Fruit fly (Drosophila melanogaster) whole organism, embryonic: Measurements from ENCODE around the gene CG43085.

ENCODE experiments used
- Antp ChIP-seq: fragments of 200-800 bp; sonication (Bioruptor generic); optimal IDR thresholded peaks from 3 replicates; lab custom pipeline; 2016; ENCODE audit warnings: missing biosample characterization, missing genetic modification characterization
- Atf-2 ChIP-seq: fragments of 200-800 bp; sonication (Bioruptor generic); optimal IDR thresholded peaks from 2 replicates; lab custom pipeline; 2016; ENCODE audit warnings: missing biosample characterization, missing genetic modification characterization
- Awh ChIP-seq: fragments of 200-800 bp; sonication (Bioruptor generic); IDR thresholded peaks from 2 replicates; pipeline ENCODE4, ENCODE4 v1.3.6; 2022; ENCODE audit warnings: missing biosample characterization, missing genetic modification characterization
- B-H2 ChIP-seq: fragments of 200-800 bp; sonication (Bioruptor generic); optimal IDR thresholded peaks from 2 replicates; lab custom pipeline; 2018; ENCODE audit warnings: missing biosample characterization, mild to moderate bottlenecking, missing genetic modification characterization
- CG10209 ChIP-seq: fragments of 200-800 bp; sonication (Bioruptor generic); optimal IDR thresholded peaks from 3 replicates; lab custom pipeline; 2017; ENCODE audit warnings: missing biosample characterization, mild to moderate bottlenecking, missing genetic modification characterization, missing genetic modification reagents
- CG11560 ChIP-seq: fragments of 200-800 bp; sonication (Bioruptor generic); IDR thresholded peaks from 3 replicates; pipeline ENCODE4 v1.3.6; 2022; ENCODE audit warnings: missing biosample characterization, missing genetic modification characterization
- CG12104 ChIP-seq: fragments of 200-800 bp; sonication (Bioruptor generic); optimal IDR thresholded peaks from 3 replicates; lab custom pipeline; 2016; ENCODE audit warnings: missing biosample characterization, missing genetic modification characterization
- CG12659 ChIP-seq: fragments of 200-800 bp; sonication (Bioruptor generic); optimal IDR thresholded peaks from 3 replicates; lab custom pipeline; 2017; ENCODE audit warnings: mild to moderate bottlenecking, missing biosample characterization, missing genetic modification reagents, missing genetic modification characterization
- CG12942 ChIP-seq: fragments of 200-800 bp; sonication (Bioruptor generic); optimal IDR thresholded peaks from 3 replicates; lab custom pipeline; 2016; ENCODE audit warnings: missing biosample characterization, missing genetic modification characterization
- CG13424 ChIP-seq: fragments of 200-800 bp; sonication (Bioruptor generic); optimal IDR thresholded peaks from 2 replicates; lab custom pipeline; 2019; ENCODE audit warnings: missing biosample characterization, mild to moderate bottlenecking, missing genetic modification characterization, moderate library complexity
- CG14050 ChIP-seq: fragments of 200-800 bp; sonication (Bioruptor generic); IDR thresholded peaks from 3 replicates; pipeline ENCODE4 v1.3.6; 2022; ENCODE audit warnings: missing biosample characterization, missing genetic modification characterization
- CG15269 ChIP-seq: fragments of 200-800 bp; sonication (Bioruptor generic); optimal IDR thresholded peaks from 2 replicates; lab custom pipeline; 2018; ENCODE audit warnings: missing biosample characterization, mild to moderate bottlenecking, missing genetic modification characterization, moderate library complexity
- CG16863 ChIP-seq: fragments of 200-800 bp; sonication (Bioruptor generic); optimal IDR thresholded peaks from 3 replicates; lab custom pipeline; 2016; ENCODE audit warnings: missing biosample characterization, missing genetic modification characterization
- CG17568 ChIP-seq: fragments of 200-800 bp; sonication (Bioruptor generic); optimal IDR thresholded peaks from 2 replicates; lab custom pipeline; 2018; ENCODE audit warnings: missing biosample characterization, mild to moderate bottlenecking, missing genetic modification characterization, moderate library complexity
- CG31441 ChIP-seq: fragments of 200-800 bp; sonication (Bioruptor generic); IDR thresholded peaks from 2 replicates; pipeline ENCODE4 v1.3.6; 2022; ENCODE audit warnings: missing biosample characterization, missing genetic modification characterization
- CG32532 ChIP-seq: fragments of 200-800 bp; sonication (Bioruptor generic); IDR thresholded peaks from 2 replicates; pipeline ENCODE4 v1.3.6; 2022; ENCODE audit warnings: missing biosample characterization, missing genetic modification characterization
- CG32767 ChIP-seq: fragments of 200-800 bp; sonication (Bioruptor generic); IDR thresholded peaks from 2 replicates; pipeline ENCODE4 v1.3.6; 2022; ENCODE audit warnings: missing biosample characterization, missing genetic modification characterization
- CG4730 ChIP-seq: fragments of 200-800 bp; sonication (Bioruptor generic); IDR thresholded peaks from 2 replicates; pipeline ENCODE4 v1.3.6; 2022; ENCODE audit warnings: missing biosample characterization, missing genetic modification characterization
- CG5245 ChIP-seq: fragments of 200-800 bp; sonication (Bioruptor generic); optimal IDR thresholded peaks from 3 replicates; lab custom pipeline; 2016; ENCODE audit warnings: missing biosample characterization, missing genetic modification characterization
- CG6254 ChIP-seq: fragments of 200-800 bp; sonication (Bioruptor generic); optimal IDR thresholded peaks from 3 replicates; lab custom pipeline; 2017; ENCODE audit warnings: mild to moderate bottlenecking, missing biosample characterization, missing genetic modification reagents, missing genetic modification characterization
- CG6765 ChIP-seq: fragments of 200-800 bp; sonication (Bioruptor generic); optimal IDR thresholded peaks from 3 replicates; lab custom pipeline; 2017; ENCODE audit warnings: missing biosample characterization, mild to moderate bottlenecking, missing genetic modification characterization
- CG7928 ChIP-seq: fragments of 200-800 bp; sonication (Bioruptor generic); optimal IDR thresholded peaks from 2 replicates; lab custom pipeline; 2017; ENCODE audit warnings: missing biosample characterization, mild to moderate bottlenecking, missing genetic modification characterization
- CG9437 ChIP-seq: fragments of 200-800 bp; sonication (Bioruptor generic); optimal IDR thresholded peaks from 2 replicates; lab custom pipeline; 2018; ENCODE audit warnings: missing biosample characterization, mild to moderate bottlenecking, missing genetic modification characterization
- Dad ChIP-seq: fragments of 200-800 bp; sonication (Bioruptor generic); optimal IDR thresholded peaks from 3 replicates; lab custom pipeline; 2016; ENCODE audit warnings: missing biosample characterization, missing genetic modification characterization
- Dbx ChIP-seq: fragments of 200-800 bp; sonication (Bioruptor generic); IDR thresholded peaks from 3 replicates; pipeline ENCODE4 v1.3.6; 2022; ENCODE audit warnings: missing biosample characterization, missing genetic modification characterization
- Dfd ChIP-seq, 2 experiments: fragments of >200 bp; optimal IDR thresholded peaks; 2 replicates each; lab custom pipeline; 2017; ENCODE audit warnings: missing biosample characterization in 2 of 2, missing genetic modification characterization in 2 of 2
- Doc2 ChIP-seq: fragments of 200-800 bp; sonication (Bioruptor generic); IDR thresholded peaks from 2 replicates; pipeline ENCODE4 v1.3.6; 2022; ENCODE audit warnings: missing biosample characterization, missing genetic modification characterization
- Fer3 ChIP-seq: fragments of 200-800 bp; sonication (Bioruptor generic); optimal IDR thresholded peaks from 2 replicates; lab custom pipeline; 2018; ENCODE audit warnings: missing biosample characterization, mild to moderate bottlenecking, missing genetic modification characterization, moderate library complexity
- HLHmδ ChIP-seq: fragments of 200-800 bp; sonication (Bioruptor generic); optimal IDR thresholded peaks from 2 replicates; lab custom pipeline; 2018; ENCODE audit warnings: missing biosample characterization, mild to moderate bottlenecking, missing genetic modification characterization, moderate library complexity
- Hey ChIP-seq: fragments of 200-800 bp; sonication (Bioruptor generic); optimal IDR thresholded peaks from 3 replicates; lab custom pipeline; 2018; ENCODE audit warnings: missing biosample characterization, mild to moderate bottlenecking, missing genetic modification characterization
- HmgZ ChIP-seq: fragments of 200-800 bp; sonication (Bioruptor generic); optimal IDR thresholded peaks from 2 replicates; lab custom pipeline; 2018; ENCODE audit warnings: missing biosample characterization, mild to moderate bottlenecking, missing genetic modification characterization
- Hr3 ChIP-seq: fragments of 200-800 bp; sonication (Bioruptor generic); optimal IDR thresholded peaks from 3 replicates; lab custom pipeline; 2016; ENCODE audit warnings: missing biosample characterization, missing genetic modification characterization
- Jarid2 ChIP-seq: fragments of 200-800 bp; sonication (Bioruptor generic); optimal IDR thresholded peaks from 3 replicates; lab custom pipeline; 2017; ENCODE audit warnings: mild to moderate bottlenecking, missing biosample characterization, missing genetic modification reagents, missing genetic modification characterization
- Mad ChIP-seq: fragments of 200-800 bp; sonication (Bioruptor generic); optimal IDR thresholded peaks from 2 replicates; lab custom pipeline; 2016; ENCODE audit warnings: missing biosample characterization, missing genetic modification characterization
- Mrtf ChIP-seq: fragments of 200-800 bp; sonication (Bioruptor generic); IDR thresholded peaks from 3 replicates; pipeline ENCODE4 v1.3.6; 2022; ENCODE audit warnings: missing biosample characterization, missing genetic modification characterization
- NFAT ChIP-seq: fragments of 200-800 bp; sonication (Bioruptor generic); IDR thresholded peaks from 2 replicates; pipeline ENCODE4 v1.3.6; 2022; ENCODE audit warnings: missing biosample characterization, missing genetic modification characterization
- Poxn ChIP-seq: fragments of 200-800 bp; sonication (Bioruptor generic); IDR thresholded peaks from 2 replicates; pipeline ENCODE4 v1.3.6; 2022; ENCODE audit warnings: missing biosample characterization, missing genetic modification characterization
- Ptx1 ChIP-seq: fragments of 200-800 bp; sonication (Bioruptor generic); IDR thresholded peaks from 2 replicates; pipeline ENCODE4 v1.3.6; 2022; ENCODE audit warnings: missing biosample characterization, missing genetic modification characterization
- Stat92E ChIP-seq, 3 experiments: fragments of >200 bp in 2 of 3; fragments of 200-800 bp in 1 of 3; sonication (Bioruptor generic) in 1 of 3; optimal IDR thresholded peaks; 2 replicates each; lab custom pipeline; 2017 to 2019; ENCODE audit warnings: missing biosample characterization in 3 of 3, missing genetic modification characterization in 3 of 3, mild to moderate bottlenecking in 1 of 3, moderate library complexity in 1 of 3
- ash1 ChIP-seq: fragments of 200-800 bp; sonication (Bioruptor generic); optimal IDR thresholded peaks from 2 replicates; lab custom pipeline; 2018; ENCODE audit warnings: missing biosample characterization, mild to moderate bottlenecking, missing genetic modification characterization
- caup ChIP-seq: fragments of 200-800 bp; sonication (Bioruptor generic); optimal IDR thresholded peaks from 3 replicates; lab custom pipeline; 2017; ENCODE audit warnings: missing biosample characterization, mild to moderate bottlenecking, missing genetic modification characterization, moderate library complexity; ENCODE audit not compliant: severe bottlenecking
- da ChIP-seq: fragments of 200-800 bp; sonication (Bioruptor generic); optimal IDR thresholded peaks from 2 replicates; lab custom pipeline; 2016; ENCODE audit warnings: missing biosample characterization, missing genetic modification characterization
- dmrt99B ChIP-seq: fragments of 200-800 bp; sonication (Bioruptor generic); optimal IDR thresholded peaks from 2 replicates; lab custom pipeline; 2018; ENCODE audit warnings: missing biosample characterization, mild to moderate bottlenecking, missing genetic modification characterization, moderate library complexity
- fru ChIP-seq: fragments of >200 bp; optimal IDR thresholded peaks from 2 replicates; lab custom pipeline; 2017
- gcm2 ChIP-seq: fragments of 200-800 bp; sonication (Bioruptor generic); optimal IDR thresholded peaks from 2 replicates; lab custom pipeline; 2016; ENCODE audit warnings: missing biosample characterization, missing genetic modification characterization
- lab ChIP-seq: fragments of 200-800 bp; sonication (Bioruptor generic); optimal IDR thresholded peaks from 3 replicates; lab custom pipeline; 2017; ENCODE audit warnings: missing biosample characterization, missing genetic modification characterization, mild to moderate bottlenecking, moderate library complexity, missing genetic modification reagents
- nau ChIP-seq: fragments of 200-800 bp; sonication (Bioruptor generic); optimal IDR thresholded peaks from 3 replicates; lab custom pipeline; 2017; ENCODE audit warnings: missing biosample characterization, mild to moderate bottlenecking, missing genetic modification characterization, missing genetic modification reagents
- nerfin-1 ChIP-seq: fragments of 200-800 bp; sonication (Bioruptor generic); optimal IDR thresholded peaks from 3 replicates; lab custom pipeline; 2019; ENCODE audit warnings: missing biosample characterization, mild to moderate bottlenecking, missing genetic modification characterization, moderate library complexity
- peb ChIP-seq: fragments of 200-800 bp; sonication (Bioruptor generic); IDR thresholded peaks from 2 replicates; pipeline ENCODE4 v1.3.6; 2022; ENCODE audit warnings: missing biosample characterization, missing genetic modification characterization
- pho ChIP-seq: fragments of 200-800 bp; sonication (Bioruptor generic); optimal IDR thresholded peaks from 2 replicates; lab custom pipeline; 2016; ENCODE audit warnings: missing biosample characterization, missing genetic modification characterization
- tin ChIP-seq: fragments of 200-800 bp; sonication (Bioruptor generic); optimal IDR thresholded peaks from 3 replicates; lab custom pipeline; 2016; ENCODE audit warnings: missing biosample characterization, missing genetic modification characterization
- ttk ChIP-seq: fragments of 200-800 bp; sonication (Bioruptor generic); IDR thresholded peaks from 2 replicates; pipeline ENCODE4 v2.1.2; 2022; ENCODE audit warnings: missing biosample characterization, missing genetic modification characterization
- yki ChIP-seq: fragments of >200 bp; optimal IDR thresholded peaks from 3 replicates; lab custom pipeline; 2018
- zfh2 ChIP-seq: fragments of 200-800 bp; sonication (Bioruptor generic); optimal IDR thresholded peaks from 2 replicates; lab custom pipeline; 2016; ENCODE audit warnings: missing biosample characterization, missing genetic modification characterization

The CG43085 gene

DNA sequence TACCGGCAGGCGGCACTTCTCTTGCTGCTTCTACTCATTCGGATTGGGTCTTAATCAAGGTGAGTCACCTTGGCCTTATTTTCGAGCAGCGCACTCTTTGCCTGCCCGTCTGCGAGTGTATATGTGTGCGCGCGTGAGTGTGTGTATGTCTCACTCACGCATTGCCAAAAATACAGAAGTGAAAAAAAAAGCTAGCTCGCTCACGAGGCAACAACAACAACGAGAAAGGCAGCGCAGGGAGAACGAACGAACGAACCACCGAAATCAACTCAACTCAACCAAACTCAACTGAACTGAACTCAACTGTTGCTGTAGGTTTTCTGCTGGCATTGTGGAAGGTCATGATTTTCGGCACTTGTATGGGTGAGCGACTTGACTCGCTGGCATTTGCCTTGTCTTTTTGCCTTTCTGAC is 32.6 kb downstream of the CG43085 start (continued):
- TF ChIP-seq CG12942 (no peak), CG32532 (GFP tag; lab: Robert Waterston, UW) (peak; percentile 32; the same call in 1 of the 2 replicates), peb (GFP tag; lab: Robert Waterston, UW) (no peak), CG4730 (no peak), NFAT (GFP tag; lab: Robert Waterston, UW) (no peak), CG12104 (GFP tag; lab: Kevin White, UChicago) (no peak), CG11560 (tag; lab: Robert Waterston, UW) (no peak), Poxn (GFP tag; lab: Robert Waterston, UW) (no peak), CG5245 (no peak), CG17568 (no peak), Doc2 (GFP tag; lab: Robert Waterston, UW) (no peak), HmgZ (tag; lab: Kevin White, UChicago) (no peak), CG31441 (GFP tag; lab: Robert Waterston, UW) (no peak), CG10209 (GFP tag; lab: Kevin White, UChicago) (no peak), Dbx (GFP tag; lab: Robert Waterston, UW) (no peak), ash1 (GFP tag; lab: Kevin White, UChicago) (no peak), HLHmδ (GFP tag; lab: Kevin White, UChicago) (no peak), Dad (GFP tag; lab: Kevin White, UChicago) (no peak), tin (GFP tag; lab: Kevin White, UChicago) (no peak), pho (GFP tag; lab: Kevin White, UChicago) (no peak), da (GFP tag; lab: Kevin White, UChicago) (no peak), caup (GFP tag; lab: Kevin White, UChicago) (no peak), zfh2 (GFP tag; lab: Kevin White, UChicago) (no peak), nau (no peak), dmrt99B (no peak), Mrtf (GFP tag; lab: Robert Waterston, UW) (no peak), lab (GFP tag; lab: Kevin White, UChicago) (no peak), CG6765 (GFP tag; lab: Kevin White, UChicago) (no peak), Stat92E (GFP tag; optimal IDR thresholded peaks at IDR 0.05; lab: Kevin White, UChicago) (no peak), Mad (GFP tag; lab: Kevin White, UChicago) (no peak), nerfin-1 (tag; lab: Kevin White, UChicago) (no peak), fru (no peak), CG14050 (GFP tag; lab: Robert Waterston, UW) (no peak), B-H2 (GFP tag; lab: Kevin White, UChicago) (no peak), Jarid2 (GFP tag; lab: Kevin White, UChicago) (no peak)

DNA sequence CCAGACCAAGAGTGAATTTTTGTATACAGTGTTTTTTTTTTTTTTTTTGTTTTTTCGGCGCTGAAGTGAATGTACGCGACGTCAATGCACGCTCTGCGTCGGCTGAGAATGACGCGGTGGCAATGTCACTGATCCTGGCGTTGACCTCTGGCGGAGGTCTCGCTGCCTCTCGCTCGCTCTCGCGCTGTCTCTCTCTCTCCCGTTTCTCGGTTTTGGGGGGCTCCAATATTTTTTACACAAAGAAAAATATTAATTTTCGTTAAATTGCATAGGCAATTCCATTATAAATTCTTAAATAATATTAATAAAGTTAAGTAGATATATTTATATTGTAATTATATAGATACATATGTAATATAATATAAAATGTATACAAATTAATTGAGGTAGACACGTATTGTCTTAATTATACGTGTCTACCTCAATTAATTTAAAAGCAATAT is 33.2 kb downstream of the CG43085 start:
- peak; percentile 12 for TF ChIP-seq CG13424
- no peak for TF ChIP-seq Atf-2 (GFP tag; lab: Kevin White, UChicago)
- no peak for TF ChIP-seq Mrtf (GFP tag; lab: Robert Waterston, UW)
- TF ChIP-seq Ptx1 (GFP tag; lab: Robert Waterston, UW) = peak; percentile 59
- TF ChIP-seq Hey (tag; lab: Kevin White, UChicago) = no peak
- no peak for TF ChIP-seq CG6254 (GFP tag; lab: Kevin White, UChicago)
- peak; percentile 51 for TF ChIP-seq CG15269 (tag; lab: Kevin White, UChicago)
- TF ChIP-seq Dfd (GFP tag; optimal IDR thresholded peaks at IDR 0.05; lab: Kevin White, UChicago) = no peak
- no peak for TF ChIP-seq Hr3 (GFP tag; lab: Kevin White, UChicago)
- TF ChIP-seq gcm2 = no peak
- TF ChIP-seq Antp (GFP tag; lab: Kevin White, UChicago) = no peak
- TF ChIP-seq ttk (GFP tag; lab: Robert Waterston, UW) = no peak
- no peak for TF ChIP-seq yki (lab: Kevin White, UChicago)
- TF ChIP-seq CG16863 (GFP tag; lab: Kevin White, UChicago) = no peak
- no peak for TF ChIP-seq CG7928
- TF ChIP-seq Awh = no peak
- TF ChIP-seq CG9437 (GFP tag; lab: Kevin White, UChicago) = peak; percentile 20
- TF ChIP-seq CG32767 (GFP tag; lab: Robert Waterston, UW) = no peak
- no peak for TF ChIP-seq Fer3 (tag; lab: Kevin White, UChicago)
- TF ChIP-seq CG12659 (GFP tag; lab: Kevin White, UChicago) = peak; percentile 7
